Fruit fly (Drosophila melanogaster) S2 (cell line): ENCODE results near the gene eIF2beta.

Experiments used
- CG8478 ChIP-seq: fragments of >200 bp; optimal IDR thresholded peaks from 2 replicates; lab custom pipeline; 2018
- CTCF ChIP-seq, 2 experiments: fragments of >200 bp; optimal IDR thresholded peaks; 2 replicates each; lab custom pipeline; 2018

- TF ChIP-seq CG8478 (no peak), CTCF (optimal IDR thresholded peaks at IDR 0.05; lab: Kevin White, UChicago) (peak; percentile 77 to 91)
Observed at dm6 chr3L:12526433-12527113, at the start of gene eIF2beta.
